Fruit fly (Drosophila melanogaster) ovary, adult (tissue): ENCODE measurements around the gene Ras64B.

Experiments used
- CG17801 ChIP-seq: fragments of 200-800 bp; optimal IDR thresholded peaks from 2 replicates; lab custom pipeline; 2019; ENCODE audit warnings: missing biosample characterization, mild to moderate bottlenecking, missing genetic modification characterization, moderate library complexity; ENCODE audit not compliant: partially characterized antibody

Ras64B gene

dm6 chr3L:4187930-4188523 is 49.2 kb downstream of the Ras64B start, which contains the start of the genes Teh2 and tipE:
Gene Teh2, minus strand, starts transcription at chr3L:4188023.
Gene tipE, plus strand, starts transcription at chr3L:4188499.
- TF ChIP-seq CG17801 (GFP tag; lab: Kevin White, UChicago): no peak
